1 fruit fly cellular context compared by ENCODE assay signal in genomic region chr3L:540432-540973, dm6.
TF ChIP-seq lines count a peak whose summit lies in the region.

TSS of gene klar (minus strand) at chr3L:540614.
TSS of gene BORCS6 (plus strand) at chr3L:540851.

TF ChIP-seq in whole organism, embryonic, 481 proteins besides CTCF, POLR2A, EP300 and RAD21 (continued from another document):
- TF ChIP-seq CG14050 (GFP tag; IDR thresholded peaks at IDR 0.05; lab: Robert Waterston, UW) (no peak; the same call in 2 of the 3 replicates), CG14860 (GFP tag; IDR thresholded peaks at IDR 0.05; lab: Robert Waterston, UW; ENCODE audit: partially characterized antibody) (peak; percentile 97), pnt (GFP tag; optimal IDR thresholded peaks at IDR 0.05; lab: Kevin White, UChicago) (peak; percentile 73), Hsf (GFP tag; optimal IDR thresholded peaks at IDR 0.05; lab: Kevin White, UChicago) (peak; percentile 57), Bgb (GFP tag; IDR thresholded peaks at IDR 0.05; lab: Robert Waterston, UW; ENCODE audit: partially characterized antibody) (peak; percentile 97), ap (GFP tag; IDR thresholded peaks at IDR 0.05; lab: Robert Waterston, UW) (no peak; the same call in 1 of the 2 replicates), CG17912 (GFP tag; optimal IDR thresholded peaks at IDR 0.05; lab: Kevin White, UChicago) (peak; percentile 3), CG18476 (GFP tag; optimal IDR thresholded peaks at IDR 0.05; lab: Kevin White, UChicago) (peak; percentile 34), CG18764 (GFP tag; optimal IDR thresholded peaks at IDR 0.05; lab: Kevin White, UChicago) (peak; percentile 47), Dfd (GFP tag; optimal IDR thresholded peaks at IDR 0.05; lab: Kevin White, UChicago) (no peak), CG2875 (GFP tag; optimal IDR thresholded peaks at IDR 0.05; lab: Kevin White, UChicago) (peak; percentile 21), Lhr (GFP tag; optimal IDR thresholded peaks at IDR 0.05; lab: Kevin White, UChicago) (peak; percentile 94), CG3995 (GFP tag; optimal IDR thresholded peaks at IDR 0.05; lab: Kevin White, UChicago) (peak; percentile 26), Taf1 (GFP tag; IDR thresholded peaks at IDR 0.05; lab: Robert Waterston, UW) (no peak), cas (GFP tag; IDR thresholded peaks at IDR 0.05; lab: Robert Waterston, UW) (no peak), CG10366 (GFP tag; IDR thresholded peaks at IDR 0.05; lab: Robert Waterston, UW) (peak; percentile 22; the same call in 1 of the 2 replicates), CG7987 (GFP tag; optimal IDR thresholded peaks at IDR 0.05; lab: Kevin White, UChicago) (peak; percentile 49), CG12155 (GFP tag; optimal IDR thresholded peaks at IDR 0.05; lab: Kevin White, UChicago) (peak; percentile 46), CG17802 (tag; optimal IDR thresholded peaks at IDR 0.05; lab: Kevin White, UChicago) (peak; percentile 99), slp2 (GFP tag; optimal IDR thresholded peaks at IDR 0.05; lab: Kevin White, UChicago) (peak; percentile 62), abd-A (tag; optimal IDR thresholded peaks at IDR 0.05; lab: Kevin White, UChicago) (peak; percentile 57), gce (GFP tag; IDR thresholded peaks at IDR 0.05; lab: Robert Waterston, UW) (no peak), CG10321 (GFP tag; IDR thresholded peaks at IDR 0.05; lab: Robert Waterston, UW) (no peak), jing (GFP tag; optimal IDR thresholded peaks at IDR 0.05; lab: Kevin White, UChicago) (no peak), chm (GFP tag; IDR thresholded peaks at IDR 0.05; lab: Robert Waterston, UW) (peak; percentile 85), Ets97D (GFP tag; optimal IDR thresholded peaks at IDR 0.05; lab: Kevin White, UChicago) (peak; percentile 88), rib (GFP tag; IDR thresholded peaks at IDR 0.05; lab: Robert Waterston, UW) (0 out of 2 replicates have a peak, but pooled peaks have one; percentile 26), CG6689 (GFP tag; IDR thresholded peaks at IDR 0.05; lab: Robert Waterston, UW) (no peak), maf-S (GFP tag; optimal IDR thresholded peaks at IDR 0.05; lab: Kevin White, UChicago) (peak; percentile 68)
